Fruit fly (Drosophila melanogaster): ENCODE measurements around the gene CG14613.

dm6 chrX:22479207-22479820, 7.5 kb upstream of the CG14613 start:
- peak; percentile 70 for TF ChIP-seq Sox102F (GFP tag; optimal IDR thresholded peaks at IDR 0.05)
- peak; percentile 81 for TF ChIP-seq esn (GFP tag; optimal IDR thresholded peaks at IDR 0.05)
- peak; percentile 3 for TF ChIP-seq CG1621 (tag; optimal IDR thresholded peaks at IDR 0.05)
- TF ChIP-seq CG8119 (GFP tag; IDR thresholded peaks at IDR 0.05): peak; percentile 77
- peak; percentile 11 for TF ChIP-seq CG4318 (GFP tag; optimal IDR thresholded peaks at IDR 0.05)
- peak; percentile 28 for TF ChIP-seq CG11762 (GFP tag; optimal IDR thresholded peaks at IDR 0.05; ENCODE audit: insufficient read depth)
